Fruit fly (Drosophila melanogaster) whole organism: Measurements from ENCODE around the gene Taf3.

ENCODE experiments used
- EcR ChIP-seq, 2 experiments: fragments of >200 bp; optimal IDR thresholded peaks; 2 replicates each; lab custom pipeline; 2017; ENCODE audit warnings: missing biosample characterization in 2 of 2, missing genetic modification characterization in 2 of 2, missing genetic modification reagents in 2 of 2
- pan ChIP-seq: fragments of >200 bp; optimal IDR thresholded peaks from 2 replicates; lab custom pipeline; 2017
- psq ChIP-seq: fragments of >200 bp; optimal IDR thresholded peaks from 2 replicates; lab custom pipeline; 2017
- usp ChIP-seq: fragments of >200 bp; optimal IDR thresholded peaks from 2 replicates; lab custom pipeline; 2017; ENCODE audit warnings: missing biosample characterization, missing genetic modification characterization, mixed read lengths

- no peak for TF ChIP-seq pan (lab: Kevin White, UChicago)
- no peak for TF ChIP-seq usp
- TF ChIP-seq psq (lab: Kevin White, UChicago) = no peak
- TF ChIP-seq EcR (GFP tag; optimal IDR thresholded peaks at IDR 0.05; lab: Kevin White, UChicago) = no peak
Measured at dm6 chr4:488828-489560, 22.4 kb upstream of the Taf3 start, which contains the start of gene Asator.
